Worm (Caenorhabditis elegans) whole organism, L2 larva: ENCODE measurements around the gene F09E10.7.
A peak's percentile ranks its signal among the peaks of the same experiment; 100 is the strongest.

Experiments
- C34F6.9 ChIP-seq: fragments of 150-350 bp; optimal IDR thresholded peaks from 2 replicates; lab custom pipeline; 2014; ENCODE audit warnings: missing biosample characterization, missing genetic modification characterization
- F13H6.1 ChIP-seq: sonication (generic microtip); optimal IDR thresholded peaks from 2 replicates; lab custom pipeline; 2016; ENCODE audit warnings: missing genetic modification characterization, missing compliant biosample characterization
- R02D3.7 ChIP-seq: fragments of 150-350 bp; optimal IDR thresholded peaks from 2 replicates; lab custom pipeline; 2014; ENCODE audit warnings: missing biosample characterization, missing genetic modification characterization
- Y55F3AM.14 ChIP-seq: fragments of 200-800 bp; sonication (Bioruptor generic); optimal IDR thresholded peaks from 2 replicates; lab custom pipeline; 2018; ENCODE audit warnings: mild to moderate bottlenecking, missing genetic modification characterization, missing compliant biosample characterization
- alr-1 ChIP-seq: fragments of 150-350 bp; optimal IDR thresholded peaks from 2 replicates; lab custom pipeline; 2014; ENCODE audit warnings: missing biosample characterization, missing genetic modification characterization
- aly-2 ChIP-seq: fragments of 150-350 bp; optimal IDR thresholded peaks from 2 replicates; lab custom pipeline; 2014; ENCODE audit warnings: missing biosample characterization, missing genetic modification characterization
- ama-1 ChIP-seq: fragments of 150-350 bp; optimal IDR thresholded peaks from 2 replicates; lab custom pipeline; 2018; ENCODE audit warnings: inconsistent platforms
- blmp-1 ChIP-seq: sonication (generic microtip); optimal IDR thresholded peaks from 2 replicates; lab custom pipeline; 2017; ENCODE audit warnings: missing genetic modification characterization, mild to moderate bottlenecking, missing compliant biosample characterization, antibody characterized with exemption, moderate library complexity; ENCODE audit not compliant: insufficient read depth
- ceh-16 ChIP-seq: fragments of 150-350 bp; optimal IDR thresholded peaks from 2 replicates; lab custom pipeline; 2014; ENCODE audit warnings: missing biosample characterization, missing genetic modification characterization
- ceh-82 ChIP-seq: fragments of 150-350 bp; optimal IDR thresholded peaks from 2 replicates; lab custom pipeline; 2014; ENCODE audit warnings: missing biosample characterization, missing genetic modification characterization
- crh-2 ChIP-seq: sonication (generic microtip); optimal IDR thresholded peaks from 2 replicates; lab custom pipeline; 2017; ENCODE audit warnings: missing biosample characterization, missing genetic modification characterization
- dmd-4 ChIP-seq: sonication (generic microtip); optimal IDR thresholded peaks from 2 replicates; lab custom pipeline; 2017; ENCODE audit warnings: missing biosample characterization, missing genetic modification characterization
- egl-27 ChIP-seq: sonication (generic microtip); optimal IDR thresholded peaks from 3 replicates; lab custom pipeline; 2017; ENCODE audit warnings: missing biosample characterization, missing genetic modification reagents, missing genetic modification characterization
- elt-1 ChIP-seq: fragments of 150-350 bp; optimal IDR thresholded peaks from 2 replicates; lab custom pipeline; 2014; ENCODE audit warnings: missing biosample characterization, missing genetic modification characterization
- elt-3 ChIP-seq: sonication (generic microtip); optimal IDR thresholded peaks from 2 replicates; lab custom pipeline; 2017; ENCODE audit warnings: missing biosample characterization, missing genetic modification characterization
- fos-1 ChIP-seq: fragments of 150-350 bp; optimal IDR thresholded peaks from 2 replicates; lab custom pipeline; 2014; ENCODE audit warnings: missing biosample characterization, missing genetic modification characterization
- gmeb-1 ChIP-seq: fragments of 150-350 bp; optimal IDR thresholded peaks from 2 replicates; lab custom pipeline; 2014; ENCODE audit warnings: missing biosample characterization, missing genetic modification characterization
- lin-11 ChIP-seq: fragments of 150-350 bp; sonication (generic microtip); optimal IDR thresholded peaks from 2 replicates; lab custom pipeline; 2014; ENCODE audit warnings: missing biosample characterization, missing genetic modification characterization, inconsistent platforms, mixed read lengths
- lin-13 ChIP-seq: fragments of 150-350 bp; optimal IDR thresholded peaks from 2 replicates; lab custom pipeline; 2014; ENCODE audit warnings: missing biosample characterization, missing genetic modification reagents, missing genetic modification characterization
- lin-39 ChIP-seq: fragments of 150-350 bp; optimal IDR thresholded peaks from 2 replicates; lab custom pipeline; 2014; ENCODE audit warnings: missing biosample characterization, missing genetic modification reagents, missing genetic modification characterization
- lsy-2 ChIP-seq, 2 experiments: fragments of 150-350 bp in 1 of 2; sonication (generic microtip) in 1 of 2; optimal IDR thresholded peaks; 2 replicates each; lab custom pipeline; 2014 to 2017; ENCODE audit warnings: missing biosample characterization in 2 of 2, missing genetic modification characterization in 2 of 2
- mab-5 ChIP-seq: fragments of 150-350 bp; optimal IDR thresholded peaks from 2 replicates; lab custom pipeline; 2014; ENCODE audit warnings: missing biosample characterization, missing genetic modification characterization
- mbf-1 ChIP-seq: sonication (generic microtip); optimal IDR thresholded peaks from 2 replicates; lab custom pipeline; 2017; ENCODE audit warnings: missing biosample characterization, missing genetic modification characterization
- mdl-1 ChIP-seq, 2 experiments: fragments of 150-350 bp in 1 of 2; sonication (generic microtip) in 1 of 2; optimal IDR thresholded peaks; 2 replicates each; lab custom pipeline; 2017; ENCODE audit warnings: missing biosample characterization in 2 of 2, missing genetic modification characterization in 2 of 2
- nhr-10 ChIP-seq: sonication (generic microtip); optimal IDR thresholded peaks from 2 replicates; lab custom pipeline; 2017; ENCODE audit warnings: missing biosample characterization, missing genetic modification characterization
- nhr-11 ChIP-seq: fragments of 150-350 bp; optimal IDR thresholded peaks from 2 replicates; lab custom pipeline; 2014; ENCODE audit warnings: missing biosample characterization, missing genetic modification characterization
- nhr-12 ChIP-seq: fragments of 150-350 bp; optimal IDR thresholded peaks from 2 replicates; lab custom pipeline; 2014; ENCODE audit warnings: missing biosample characterization, missing genetic modification characterization
- nhr-129 ChIP-seq: fragments of 150-350 bp; optimal IDR thresholded peaks from 2 replicates; lab custom pipeline; 2014; ENCODE audit warnings: missing biosample characterization, missing genetic modification characterization
- nhr-21 ChIP-seq: fragments of 150-350 bp; optimal IDR thresholded peaks from 2 replicates; lab custom pipeline; 2014; ENCODE audit warnings: missing biosample characterization, missing genetic modification characterization
- nhr-237 ChIP-seq: fragments of 150-350 bp; optimal IDR thresholded peaks from 2 replicates; lab custom pipeline; 2014; ENCODE audit warnings: missing biosample characterization, missing genetic modification characterization
- nhr-25 ChIP-seq: fragments of 150-350 bp; sonication (generic microtip); optimal IDR thresholded peaks from 3 replicates; lab custom pipeline; 2014; ENCODE audit warnings: missing biosample characterization, missing genetic modification characterization
- nhr-6 ChIP-seq: fragments of 150-350 bp; optimal IDR thresholded peaks from 2 replicates; lab custom pipeline; 2014; ENCODE audit warnings: missing biosample characterization, missing genetic modification characterization
- peb-1 ChIP-seq: fragments of 150-350 bp; optimal IDR thresholded peaks from 2 replicates; lab custom pipeline; 2014; ENCODE audit warnings: missing biosample characterization, missing genetic modification characterization
- skn-1 ChIP-seq: sonication (generic microtip); optimal IDR thresholded peaks from 2 replicates; lab custom pipeline; 2017; ENCODE audit warnings: missing biosample characterization, missing genetic modification characterization
- sma-3 ChIP-seq: sonication (generic microtip); optimal IDR thresholded peaks from 2 replicates; lab custom pipeline; 2016; ENCODE audit warnings: missing genetic modification reagents, missing genetic modification characterization, missing compliant biosample characterization
- sma-9 ChIP-seq, 2 experiments: fragments of 150-350 bp in 1 of 2; sonication (generic microtip) in 1 of 2; optimal IDR thresholded peaks; 2 replicates each; lab custom pipeline; 2014 to 2016; ENCODE audit warnings: missing genetic modification characterization in 2 of 2, mild to moderate bottlenecking in 1 of 2, missing biosample characterization in 1 of 2, missing compliant biosample characterization in 1 of 2, missing genetic modification reagents in 1 of 2, moderate library complexity in 1 of 2
- snpc-4 ChIP-seq: fragments of 150-350 bp; optimal IDR thresholded peaks from 2 replicates; lab custom pipeline; 2014; ENCODE audit warnings: missing biosample characterization, missing genetic modification characterization
- unc-55 ChIP-seq: fragments of 150-350 bp; sonication (generic microtip); optimal IDR thresholded peaks from 3 replicates; lab custom pipeline; 2014; ENCODE audit warnings: missing biosample characterization, missing genetic modification reagents, missing genetic modification characterization
- unc-62 ChIP-seq: fragments of 150-350 bp; optimal IDR thresholded peaks from 2 replicates; lab custom pipeline; 2014; ENCODE audit warnings: missing biosample characterization, missing genetic modification reagents, missing genetic modification characterization
- zag-1 ChIP-seq: fragments of 150-350 bp; optimal IDR thresholded peaks from 2 replicates; lab custom pipeline; 2014; ENCODE audit warnings: missing biosample characterization, missing genetic modification characterization
- ztf-1 ChIP-seq: fragments of 200-800 bp; sonication (Bioruptor generic); conservative IDR thresholded peaks from 2 replicates; pipeline ENCODE4 v1.3.6; 2022; ENCODE audit warnings: missing genetic modification characterization, missing compliant biosample characterization
- ztf-11 ChIP-seq: sonication (generic microtip); optimal IDR thresholded peaks from 2 replicates; lab custom pipeline; 2017; ENCODE audit warnings: missing biosample characterization, missing genetic modification characterization
- ztf-4 ChIP-seq: fragments of 150-350 bp; optimal IDR thresholded peaks from 2 replicates; lab custom pipeline; 2014; ENCODE audit warnings: missing biosample characterization, missing genetic modification characterization

Gene F09E10.7

ce11 chrX:1464699-1465098, 37.0 kb downstream of the F09E10.7 start, which contains the start of gene D1005.6:
Gene D1005.6, minus strand, starts transcription at chrX:1464799.
- TF ChIP-seq skn-1 = no peak
- TF ChIP-seq unc-62 (GFP tag; lab: Kevin White, UChicago) = no peak
- no peak for TF ChIP-seq snpc-4
- TF ChIP-seq Y55F3AM.14 (GFP tag; lab: Kevin White, UChicago) = no peak
- TF ChIP-seq ceh-82 = no peak
- TF ChIP-seq sma-3 = no peak
- TF ChIP-seq elt-3 (tag; lab: Kevin White, UChicago) = no peak
- TF ChIP-seq unc-55 = no peak

ce11 chrX:1459756-1460155, 41.9 kb downstream of the F09E10.7 start:
- no peak for TF ChIP-seq elt-3 (tag; lab: Kevin White, UChicago)
- no peak for TF ChIP-seq ama-1 (lab: Kevin White, UChicago)
- no peak for TF ChIP-seq mab-5
- TF ChIP-seq mbf-1 (tag; lab: Kevin White, UChicago) = no peak
- no peak for TF ChIP-seq nhr-21 (tag; lab: Kevin White, UChicago)
- TF ChIP-seq lsy-2 (tag; optimal IDR thresholded peaks at IDR 0.05; lab: Kevin White, UChicago) = no peak

ce11 chrX:1458793-1459192, 42.9 kb downstream of the F09E10.7 start, which contains the start of gene D1005.2:
Gene D1005.2, plus strand, starts transcription at chrX:1459022.
- TF ChIP-seq blmp-1 (tag; lab: Kevin White, UChicago) = peak; percentile 63
- TF ChIP-seq mbf-1 (tag; lab: Kevin White, UChicago) = no peak
- TF ChIP-seq skn-1 = no peak
- no peak for TF ChIP-seq zag-1 (tag; lab: Kevin White, UChicago)
- peak in 1 of 2 experiments; percentile 5 for TF ChIP-seq mdl-1 (tag; optimal IDR thresholded peaks at IDR 0.05; lab: Kevin White, UChicago)
- TF ChIP-seq fos-1 = no peak
- no peak for TF ChIP-seq ceh-16
- peak; percentile 69 for TF ChIP-seq sma-9 (GFP tag; optimal IDR thresholded peaks at IDR 0.05; lab: Kevin White, UChicago)
- no peak for TF ChIP-seq sma-9 (tag; optimal IDR thresholded peaks at IDR 0.05; lab: Kevin White, UChicago)
- TF ChIP-seq sma-3 = peak; percentile 24
- TF ChIP-seq alr-1 (tag; lab: Kevin White, UChicago) = no peak
- no peak for TF ChIP-seq crh-2
- TF ChIP-seq nhr-25 (tag; lab: Kevin White, UChicago) = peak; percentile 20
- TF ChIP-seq F13H6.1 (tag; lab: Kevin White, UChicago) = no peak

ce11 chrX:1456350-1457080, 45.1 kb downstream of the F09E10.7 start:
- no peak for TF ChIP-seq ztf-11 (tag; lab: Kevin White, UChicago)
- TF ChIP-seq mbf-1 (tag; lab: Kevin White, UChicago) = no peak
- TF ChIP-seq nhr-25 (tag; lab: Kevin White, UChicago) = peak; percentile 55
- TF ChIP-seq nhr-12 = no peak
- peak; percentile 4 for TF ChIP-seq nhr-21 (tag; lab: Kevin White, UChicago)
- TF ChIP-seq peb-1 = no peak
- peak; percentile 36 for TF ChIP-seq C34F6.9 (tag; lab: Kevin White, UChicago)
- no peak for TF ChIP-seq zag-1 (tag; lab: Kevin White, UChicago)
- TF ChIP-seq unc-62 (GFP tag; lab: Kevin White, UChicago) = no peak
- TF ChIP-seq skn-1 = peak; percentile 91
- peak; percentile 43 for TF ChIP-seq sma-3
- peak; percentile 83 for TF ChIP-seq sma-9 (GFP tag; optimal IDR thresholded peaks at IDR 0.05; lab: Kevin White, UChicago)
- TF ChIP-seq sma-9 (tag; optimal IDR thresholded peaks at IDR 0.05; lab: Kevin White, UChicago) = no peak
- peak; percentile 88 for TF ChIP-seq F13H6.1 (tag; lab: Kevin White, UChicago)
- no peak for TF ChIP-seq mab-5
- TF ChIP-seq ztf-1 (GFP tag; lab: Robert Waterston, UW) = no peak
- TF ChIP-seq nhr-10 = no peak
- peak; percentile 32 for TF ChIP-seq nhr-6 (tag; lab: Kevin White, UChicago)
- TF ChIP-seq elt-1 (tag; lab: Kevin White, UChicago) = no peak
- TF ChIP-seq nhr-129 = peak; percentile 87
- no peak for TF ChIP-seq elt-3 (tag; lab: Kevin White, UChicago)
- peak; percentile 67 for TF ChIP-seq ztf-4 (tag; lab: Kevin White, UChicago)
- peak; percentile 21 for TF ChIP-seq Y55F3AM.14 (GFP tag; lab: Kevin White, UChicago)
- TF ChIP-seq nhr-11 (tag; lab: Kevin White, UChicago) = no peak
- peak; percentile 78 for TF ChIP-seq crh-2
- TF ChIP-seq R02D3.7 (tag; lab: Kevin White, UChicago) = no peak
- no peak for TF ChIP-seq ceh-82
- TF ChIP-seq aly-2 (tag; lab: Kevin White, UChicago) = no peak
- no peak for TF ChIP-seq snpc-4
- TF ChIP-seq lsy-2 (tag; optimal IDR thresholded peaks at IDR 0.05; lab: Kevin White, UChicago) = peak in 1 of 2 experiments; percentile 58
- TF ChIP-seq gmeb-1 (tag; lab: Kevin White, UChicago) = peak; percentile 8
- no peak for TF ChIP-seq lin-11 (tag; lab: Kevin White, UChicago)
- TF ChIP-seq fos-1 = peak; percentile 85
- no peak for TF ChIP-seq unc-55
- no peak for TF ChIP-seq lin-39 (tag; lab: Kevin White, UChicago)
- TF ChIP-seq blmp-1 (tag; lab: Kevin White, UChicago) = no peak
- no peak for TF ChIP-seq nhr-237 (tag; lab: Kevin White, UChicago)
- peak; percentile 33 for TF ChIP-seq egl-27 (tag; lab: Kevin White, UChicago)
- no peak for TF ChIP-seq dmd-4 (tag; lab: Kevin White, UChicago)
- peak; percentile 21 for TF ChIP-seq lin-13 (GFP tag; lab: Kevin White, UChicago)
- TF ChIP-seq ceh-16 = no peak
